Worm (Caenorhabditis elegans): Measurements from ENCODE around the gene K04C2.2.

DNA sequence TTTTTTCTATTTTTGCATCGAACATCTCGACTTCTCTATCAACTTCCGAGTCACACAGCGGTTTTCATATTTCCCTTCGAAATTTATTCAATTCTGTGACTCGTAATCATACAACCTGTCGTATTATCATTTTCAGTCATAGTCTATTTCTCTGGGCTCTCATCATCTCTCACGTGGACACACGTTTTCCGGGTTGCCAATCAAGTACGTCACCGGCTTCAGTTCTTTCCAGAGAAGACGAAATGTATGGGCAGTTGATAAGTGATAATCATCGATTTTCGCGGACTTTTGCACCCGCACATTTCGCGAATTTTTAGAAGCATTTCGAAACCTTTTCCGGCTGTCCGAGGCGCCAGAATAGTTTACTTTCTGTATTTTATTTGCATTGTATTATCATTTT is 39.3 kb upstream of the K04C2.2 start, which contains the start of gene srv-1:
- TF ChIP-seq T23F11.4 (GFP tag; optimal IDR thresholded peaks at IDR 0.05) (no peak), mec-3 (tag; optimal IDR thresholded peaks at IDR 0.05; ENCODE audit: borderline replicate concordance) (no peak), madf-2 (tag; optimal IDR thresholded peaks at IDR 0.05) (no peak), ets-4 (tag; optimal IDR thresholded peaks at IDR 0.05) (no peak), eyg-1 (tag; optimal IDR thresholded peaks at IDR 0.05) (no peak), pqm-1 (tag; optimal IDR thresholded peaks at IDR 0.05) (no peak), ama-1 (optimal IDR thresholded peaks at IDR 0.05) (no peak), ahr-1 (tag; optimal IDR thresholded peaks at IDR 0.05) (no peak), ceh-9 (tag; optimal IDR thresholded peaks at IDR 0.05) (no peak), dve-1 (tag; optimal IDR thresholded peaks at IDR 0.05) (no peak), sox-2 (GFP tag; IDR thresholded peaks at IDR 0.05) (no peak), elt-2 (tag; optimal IDR thresholded peaks at IDR 0.05) (peak; percentile 30)

All from whole organism, late embryonic.